Worm (Caenorhabditis elegans) whole organism, L1 larva: ENCODE data around the gene otpl-1.

Experiments
- C04F5.9 ChIP-seq: sonication (generic microtip); optimal IDR thresholded peaks from 2 replicates; lab custom pipeline; 2016; ENCODE audit warnings: missing genetic modification characterization, missing compliant biosample characterization
- C16A3.4 ChIP-seq: fragments of 150-350 bp; optimal IDR thresholded peaks from 2 replicates; lab custom pipeline; 2014; ENCODE audit warnings: missing biosample characterization, missing genetic modification characterization
- C34B4.2 ChIP-seq: sonication (generic microtip); optimal IDR thresholded peaks from 2 replicates; lab custom pipeline; 2017; ENCODE audit warnings: mild to moderate bottlenecking, missing genetic modification characterization, missing compliant biosample characterization
- F16B12.6 ChIP-seq: fragments of 150-350 bp; optimal IDR thresholded peaks from 2 replicates; lab custom pipeline; 2014; ENCODE audit warnings: missing biosample characterization, missing genetic modification characterization
- ama-1 ChIP-seq: fragments of 150-350 bp; optimal IDR thresholded peaks from 2 replicates; lab custom pipeline; 2014
- blmp-1 ChIP-seq: fragments of 150-350 bp; optimal IDR thresholded peaks from 2 replicates; lab custom pipeline; 2014; ENCODE audit warnings: missing biosample characterization, missing genetic modification characterization
- ceh-63 ChIP-seq: fragments of 200-800 bp; sonication (Bioruptor generic); optimal IDR thresholded peaks from 2 replicates; lab custom pipeline; 2018; ENCODE audit warnings: mild to moderate bottlenecking, missing genetic modification characterization, missing compliant biosample characterization
- dsc-1 ChIP-seq: sonication (generic microtip); optimal IDR thresholded peaks from 2 replicates; lab custom pipeline; 2016; ENCODE audit warnings: mild to moderate bottlenecking, missing genetic modification characterization, missing compliant biosample characterization
- efl-1 ChIP-seq, 4 experiments: fragments of 150-350 bp; optimal IDR thresholded peaks in 3 of 4; peaks in 1 of 4; 1 replicate in 1 of 4; 2 replicates in 3 of 4; lab custom pipeline; 2014; ENCODE audit warnings: missing biosample characterization in 2 of 4, missing genetic modification characterization in 2 of 4, missing genetic modification reagents in 2 of 4
- efl-3 ChIP-seq: fragments of 200-800 bp; sonication (Bioruptor generic); optimal IDR thresholded peaks from 2 replicates; lab custom pipeline; 2018; ENCODE audit warnings: mild to moderate bottlenecking, missing genetic modification characterization, missing compliant biosample characterization
- egl-13 ChIP-seq: sonication (generic microtip); optimal IDR thresholded peaks from 2 replicates; lab custom pipeline; 2016; ENCODE audit warnings: missing genotype, missing genetic modification reagents, missing genetic modification characterization, missing compliant biosample characterization
- elt-2 ChIP-seq: sonication (generic microtip); optimal IDR thresholded peaks from 2 replicates; lab custom pipeline; 2016; ENCODE audit warnings: missing genetic modification characterization, mild to moderate bottlenecking, inconsistent platforms, missing compliant biosample characterization, missing genetic modification reagents
- elt-3 ChIP-seq, 6 experiments: fragments of 150-350 bp in 1 of 6; sonication (generic microtip); optimal IDR thresholded peaks; 2 replicates each; lab custom pipeline; 2017 to 2018; ENCODE audit warnings: missing biosample characterization in 6 of 6, missing genetic modification characterization in 6 of 6, inconsistent platforms in 1 of 6
- ets-5 ChIP-seq: fragments of 200-800 bp; sonication (Bioruptor generic); IDR thresholded peaks from 2 replicates; pipeline ENCODE4 v1.3.6; 2022; ENCODE audit warnings: missing genetic modification characterization, missing compliant biosample characterization
- fkh-10 ChIP-seq: sonication (generic microtip); optimal IDR thresholded peaks from 2 replicates; lab custom pipeline; 2017; ENCODE audit warnings: missing biosample characterization, missing genetic modification reagents, missing genetic modification characterization
- grh-1 ChIP-seq: fragments of 200-800 bp; sonication (Bioruptor generic); IDR thresholded peaks from 2 replicates; pipeline ENCODE4 v1.3.6; 2022; ENCODE audit warnings: missing genetic modification reagents, missing genetic modification characterization, missing compliant biosample characterization
- hpl-2 ChIP-seq: fragments of 150-350 bp; optimal IDR thresholded peaks from 2 replicates; lab custom pipeline; 2014; ENCODE audit warnings: missing biosample characterization, missing genetic modification reagents, missing genetic modification characterization
- jun-1 ChIP-seq: fragments of 150-350 bp; optimal IDR thresholded peaks from 2 replicates; lab custom pipeline; 2014; ENCODE audit warnings: missing biosample characterization, missing genetic modification reagents, missing genetic modification characterization
- lin-35 ChIP-seq, 2 experiments: fragments of 150-350 bp; optimal IDR thresholded peaks; 2 replicates each; lab custom pipeline; 2014; ENCODE audit warnings: missing biosample characterization in 2 of 2, missing genetic modification characterization in 2 of 2, missing genetic modification reagents in 2 of 2
- mdl-1 ChIP-seq, 2 experiments: fragments of 150-350 bp; optimal IDR thresholded peaks; 2 replicates each; lab custom pipeline; 2014 to 2017; ENCODE audit warnings: missing biosample characterization in 2 of 2, missing genetic modification characterization in 2 of 2, inconsistent platforms in 1 of 2
- mef-2 ChIP-seq: fragments of 150-350 bp; optimal IDR thresholded peaks from 2 replicates; lab custom pipeline; 2014; ENCODE audit warnings: missing biosample characterization, missing genetic modification characterization
- mep-1 ChIP-seq: fragments of 150-350 bp; optimal IDR thresholded peaks from 2 replicates; lab custom pipeline; 2014; ENCODE audit warnings: missing biosample characterization, missing genetic modification characterization
- nhr-11 ChIP-seq: fragments of 150-350 bp; optimal IDR thresholded peaks from 2 replicates; lab custom pipeline; 2014; ENCODE audit warnings: missing biosample characterization, missing genetic modification characterization
- nhr-19 ChIP-seq: fragments of 200-800 bp; sonication (Bioruptor generic); conservative IDR thresholded peaks from 2 replicates; pipeline ENCODE4 v1.3.6; 2022; ENCODE audit warnings: missing genetic modification characterization, missing compliant biosample characterization
- nhr-20 ChIP-seq: sonication (generic microtip); optimal IDR thresholded peaks from 2 replicates; lab custom pipeline; 2016; ENCODE audit warnings: mild to moderate bottlenecking, missing genetic modification characterization, missing compliant biosample characterization
- nhr-28 ChIP-seq: fragments of 150-350 bp; optimal IDR thresholded peaks from 2 replicates; lab custom pipeline; 2014; ENCODE audit warnings: missing biosample characterization, missing genetic modification characterization
- nhr-71 ChIP-seq: sonication (generic microtip); optimal IDR thresholded peaks from 2 replicates; lab custom pipeline; 2016; ENCODE audit warnings: mild to moderate bottlenecking, missing genetic modification characterization, moderate library complexity, missing compliant biosample characterization
- nhr-85 ChIP-seq: sonication (generic microtip); peaks from one replicate; lab custom pipeline; 2016; ENCODE audit warnings: missing genetic modification characterization, inconsistent platforms, missing compliant biosample characterization
- nhr-90 ChIP-seq: sonication (generic microtip); optimal IDR thresholded peaks from 2 replicates; lab custom pipeline; 2016; ENCODE audit warnings: mild to moderate bottlenecking, missing genetic modification characterization, missing compliant biosample characterization; ENCODE audit not compliant: poor library complexity
- pax-3 ChIP-seq: fragments of 200-800 bp; sonication (Bioruptor generic); optimal IDR thresholded peaks from 2 replicates; lab custom pipeline; 2018; ENCODE audit warnings: mild to moderate bottlenecking, missing genetic modification characterization, moderate library complexity, missing compliant biosample characterization
- pqm-1 ChIP-seq: sonication (generic microtip); optimal IDR thresholded peaks from 3 replicates; lab custom pipeline; 2017; ENCODE audit warnings: missing biosample characterization, missing genetic modification characterization
- sox-4 ChIP-seq: sonication (generic microtip); optimal IDR thresholded peaks from 2 replicates; lab custom pipeline; 2016; ENCODE audit warnings: missing genetic modification characterization, missing compliant biosample characterization
- swsn-7 ChIP-seq: sonication (generic microtip); optimal IDR thresholded peaks from 2 replicates; lab custom pipeline; 2016; ENCODE audit warnings: missing genetic modification characterization, missing compliant biosample characterization
- unc-86 ChIP-seq: sonication (generic microtip); optimal IDR thresholded peaks from 2 replicates; lab custom pipeline; 2016; ENCODE audit warnings: missing genetic modification characterization, missing compliant biosample characterization
- vab-15 ChIP-seq: sonication (generic microtip); optimal IDR thresholded peaks from 2 replicates; lab custom pipeline; 2017; ENCODE audit warnings: missing genotype, mild to moderate bottlenecking, missing genetic modification characterization, missing compliant biosample characterization
- ztf-11 ChIP-seq, 2 experiments: sonication (generic microtip); optimal IDR thresholded peaks; 2 replicates each; lab custom pipeline; 2016 to 2017; ENCODE audit warnings: missing genetic modification characterization in 2 of 2, missing biosample characterization in 1 of 2, missing compliant biosample characterization in 1 of 2

The otpl-1 gene

DNA sequence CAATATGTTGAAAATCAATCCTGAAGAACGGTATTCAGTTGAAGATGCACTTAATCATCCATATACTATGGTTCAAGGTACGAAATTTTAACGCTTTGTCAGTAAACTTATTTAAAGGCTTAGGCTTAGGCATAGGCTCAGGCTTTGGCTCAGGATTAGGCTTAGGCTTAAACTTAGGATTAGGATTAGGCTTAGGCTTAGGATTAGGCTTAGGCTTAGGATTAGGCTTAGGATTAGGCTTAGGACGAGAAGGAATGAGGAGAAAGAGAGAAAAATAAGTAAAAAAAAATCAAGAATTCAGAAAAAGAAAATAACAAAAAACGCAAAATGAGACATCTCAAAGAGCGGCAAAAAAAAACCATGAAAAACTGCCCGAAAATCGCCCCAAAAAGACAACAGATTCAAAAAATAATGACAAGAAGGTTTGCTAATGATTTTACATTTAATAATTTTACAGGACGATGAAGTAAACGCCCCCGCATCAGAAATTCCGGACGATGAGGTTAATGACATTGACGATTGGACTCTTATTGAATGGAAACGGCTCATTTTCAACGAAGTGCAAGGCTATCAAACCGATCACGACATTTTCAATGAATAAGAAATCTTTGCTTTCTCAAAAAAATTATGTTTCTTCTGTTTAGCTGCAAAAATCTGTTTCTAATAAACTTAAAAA lies 39.9 kb downstream of the otpl-1 start:
- TF ChIP-seq nhr-11 (tag; lab: Kevin White, UChicago): no peak
- no peak for TF ChIP-seq elt-2 (tag; lab: Kevin White, UChicago)
- no peak for TF ChIP-seq ama-1 (lab: Kevin White, UChicago)
- no peak for TF ChIP-seq pax-3
- TF ChIP-seq mep-1 (tag; lab: Kevin White, UChicago): no peak
- no peak for TF ChIP-seq vab-15 (tag; lab: Kevin White, UChicago)
- no peak for TF ChIP-seq nhr-85 (tag; lab: Kevin White, UChicago)
- no peak for TF ChIP-seq F16B12.6 (tag; lab: Kevin White, UChicago)
- TF ChIP-seq efl-3 (GFP tag; lab: Kevin White, UChicago): no peak
- TF ChIP-seq mef-2: no peak
- no peak for TF ChIP-seq C04F5.9 (tag; lab: Kevin White, UChicago)
- no peak for TF ChIP-seq blmp-1 (tag; lab: Kevin White, UChicago)
- TF ChIP-seq, all 84 proteins: peak for 0

- TF ChIP-seq efl-3 (GFP tag; lab: Kevin White, UChicago) (no peak), nhr-71 (tag; lab: Kevin White, UChicago) (no peak), C34B4.2 (tag; lab: Kevin White, UChicago) (no peak), nhr-28 (tag; lab: Kevin White, UChicago) (no peak), ztf-11 (tag; optimal IDR thresholded peaks at IDR 0.05; lab: Kevin White, UChicago) (no peak), sox-4 (no peak), unc-86 (tag; lab: Kevin White, UChicago) (no peak), ceh-63 (GFP tag; lab: Kevin White, UChicago) (no peak)
- TF ChIP-seq, all 84 proteins: peak for 0
Measured at ce11 chrIV:3610987-3611386, 42.2 kb downstream of the otpl-1 start.

- TF ChIP-seq ets-5 (GFP tag; lab: Robert Waterston, UW) (no peak), efl-1 (optimal IDR thresholded peaks at IDR 0.05; lab: Kevin White, UChicago) (no peak), efl-1 (GFP tag; optimal IDR thresholded peaks at IDR 0.05 in 1 of 2; lab: Kevin White, UChicago) (peak in 1 of 2 experiments; percentile 74), egl-13 (peak; percentile 1), C16A3.4 (tag; lab: Kevin White, UChicago) (no peak), lin-35 (GFP tag; optimal IDR thresholded peaks at IDR 0.05; lab: Kevin White, UChicago) (peak in 1 of 2 experiments; percentile 69), elt-3 (tag; optimal IDR thresholded peaks at IDR 0.05; lab: Kevin White, UChicago) (no peak), vab-15 (tag; lab: Kevin White, UChicago) (no peak), grh-1 (GFP tag; lab: Robert Waterston, UW) (no peak), pax-3 (no peak), swsn-7 (no peak), nhr-19 (GFP tag; lab: Robert Waterston, UW) (peak; percentile 25; the same call in 1 of the 2 replicates), hpl-2 (no peak), elt-2 (tag; lab: Kevin White, UChicago) (peak; percentile 99), pqm-1 (tag; lab: Kevin White, UChicago) (peak; percentile 81), fkh-10 (GFP tag; lab: Kevin White, UChicago) (no peak), nhr-20 (tag; lab: Kevin White, UChicago) (peak; percentile 27), nhr-90 (tag; lab: Kevin White, UChicago) (peak; percentile 57), nhr-71 (tag; lab: Kevin White, UChicago) (peak; percentile 53), mdl-1 (tag; optimal IDR thresholded peaks at IDR 0.05; lab: Kevin White, UChicago) (peak in 1 of 2 experiments; percentile 53), dsc-1 (tag; lab: Kevin White, UChicago) (no peak), jun-1 (peak; percentile 34)
Measured at ce11 chrIV:3611845-3612244, 43.1 kb downstream of the otpl-1 start.
